Fruit fly (Drosophila melanogaster) whole organism: ENCODE data around the gene Prdm13.

Source experiments
- CG8478 ChIP-seq: fragments of >200 bp; optimal IDR thresholded peaks from 2 replicates; lab custom pipeline; 2018; ENCODE audit warnings: inconsistent platforms
- Dll ChIP-seq: fragments of >200 bp; optimal IDR thresholded peaks from 2 replicates; lab custom pipeline; 2017
- EcR ChIP-seq, 2 experiments: fragments of >200 bp; optimal IDR thresholded peaks; 2 replicates each; lab custom pipeline; 2017; ENCODE audit warnings: missing biosample characterization in 2 of 2, missing genetic modification characterization in 2 of 2, missing genetic modification reagents in 2 of 2
- pan ChIP-seq: fragments of >200 bp; optimal IDR thresholded peaks from 2 replicates; lab custom pipeline; 2017
- psq ChIP-seq: fragments of >200 bp; optimal IDR thresholded peaks from 2 replicates; lab custom pipeline; 2017
- usp ChIP-seq: fragments of >200 bp; optimal IDR thresholded peaks from 2 replicates; lab custom pipeline; 2017; ENCODE audit warnings: missing biosample characterization, missing genetic modification characterization, mixed read lengths

DNA sequence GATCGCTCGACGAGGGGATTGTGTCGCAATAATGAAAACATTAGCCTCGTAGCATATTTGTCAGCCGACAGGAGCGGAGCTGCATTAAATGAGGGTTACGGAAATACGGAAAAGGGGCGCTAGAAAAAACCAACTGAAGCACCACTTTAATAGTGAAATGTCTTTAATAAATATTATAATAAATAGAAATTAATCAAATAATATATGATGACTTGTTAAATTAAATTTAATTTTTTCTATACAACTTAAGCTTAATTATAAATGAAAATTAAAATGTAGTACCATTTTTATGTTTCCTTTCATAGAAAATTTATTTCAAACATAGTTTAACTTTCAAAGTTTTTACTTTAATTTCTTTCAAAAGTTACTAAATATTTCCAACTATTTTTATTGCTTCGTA is 930 bp upstream of the Prdm13 start:
- TF ChIP-seq pan (lab: Kevin White, UChicago) = no peak
- no peak for TF ChIP-seq Dll
- TF ChIP-seq psq = no peak
- TF ChIP-seq EcR (GFP tag; optimal IDR thresholded peaks at IDR 0.05; lab: Kevin White, UChicago) = no peak
- no peak for TF ChIP-seq usp (GFP tag; lab: Kevin White, UChicago)
- no peak for TF ChIP-seq CG8478 (lab: Kevin White, UChicago)
